Fruit fly (Drosophila melanogaster) whole organism, pupa: Measurements from ENCODE around the gene temp.
A peak's percentile ranks its signal among the peaks of the same experiment; 100 is the strongest.

Experiments used
- CG12605 ChIP-seq: fragments of 200-800 bp; sonication (Bioruptor generic); IDR thresholded peaks from 2 replicates; pipeline ENCODE4 v1.3.6; 2022; ENCODE audit warnings: missing biosample characterization, missing genetic modification characterization
- CG14655 ChIP-seq: fragments of 200-800 bp; sonication (Bioruptor generic); optimal IDR thresholded peaks from 3 replicates; lab custom pipeline; 2017; ENCODE audit warnings: mild to moderate bottlenecking, missing biosample characterization, missing genetic modification reagents, missing genetic modification characterization
- CG15710 ChIP-seq: fragments of 200-800 bp; sonication (Bioruptor generic); optimal IDR thresholded peaks from 2 replicates; lab custom pipeline; 2018; ENCODE audit warnings: missing biosample characterization, mild to moderate bottlenecking, missing genetic modification characterization, moderate library complexity
- CG32121 ChIP-seq: fragments of 200-800 bp; sonication (Bioruptor generic); IDR thresholded peaks from 2 replicates; pipeline ENCODE4 v1.3.6; 2022; ENCODE audit warnings: missing biosample characterization, missing genetic modification characterization
- CG34367 ChIP-seq: fragments of 200-800 bp; sonication (Bioruptor generic); optimal IDR thresholded peaks from 2 replicates; lab custom pipeline; 2018; ENCODE audit warnings: missing biosample characterization, mild to moderate bottlenecking, missing genetic modification characterization
- CG9948 ChIP-seq: fragments of 200-800 bp; sonication (Bioruptor generic); optimal IDR thresholded peaks from 2 replicates; lab custom pipeline; 2018; ENCODE audit warnings: missing biosample characterization, mild to moderate bottlenecking, missing genetic modification characterization, moderate library complexity
- D1 ChIP-seq: fragments of 200-800 bp; sonication (Bioruptor generic); optimal IDR thresholded peaks from 2 replicates; lab custom pipeline; 2018; ENCODE audit warnings: missing biosample characterization, mild to moderate bottlenecking, missing genetic modification characterization, moderate library complexity
- EcR ChIP-seq: fragments of 200-800 bp; sonication (Bioruptor generic); optimal IDR thresholded peaks from 3 replicates; lab custom pipeline; 2019; ENCODE audit warnings: missing biosample characterization, missing genetic modification characterization, mild to moderate bottlenecking, moderate library complexity, missing genetic modification reagents
- Pif1A ChIP-seq: fragments of 200-800 bp; sonication (Bioruptor generic); optimal IDR thresholded peaks from 3 replicates; lab custom pipeline; 2016; ENCODE audit warnings: missing biosample characterization, missing genetic modification characterization
- Pif1B ChIP-seq: fragments of 200-800 bp; sonication (Bioruptor generic); optimal IDR thresholded peaks from 3 replicates; lab custom pipeline; 2016; ENCODE audit warnings: missing biosample characterization, missing genetic modification characterization
- rn ChIP-seq: fragments of 200-800 bp; sonication (Bioruptor generic); IDR thresholded peaks from 2 replicates; pipeline ENCODE4 v1.3.6; 2022; ENCODE audit warnings: missing biosample characterization, missing genetic modification characterization

dm6 chrX:2307564-2307963 is 45.2 kb upstream of the temp start:
- TF ChIP-seq CG34367 (tag; lab: Kevin White, UChicago) (no peak), Pif1A (GFP tag; lab: Kevin White, UChicago) (no peak), CG14655 (GFP tag; lab: Kevin White, UChicago) (no peak), CG32121 (GFP tag; lab: Robert Waterston, UW) (no peak), CG9948 (tag; lab: Kevin White, UChicago) (peak; percentile 11), CG12605 (GFP tag; lab: Robert Waterston, UW) (no peak), D1 (tag; lab: Kevin White, UChicago) (no peak), Pif1B (no peak), rn (GFP tag; lab: Robert Waterston, UW) (no peak), CG15710 (no peak), EcR (GFP tag; lab: Kevin White, UChicago) (peak; percentile 23)
